Worm (Caenorhabditis elegans) whole organism, midembryonic: ENCODE data around the gene dpy-10.

Experiments
- cog-1 ChIP-seq: sonication (generic microtip); optimal IDR thresholded peaks from 2 replicates; lab custom pipeline; 2016; ENCODE audit warnings: missing genetic modification characterization, missing compliant biosample characterization
- flt-1 ChIP-seq: fragments of 200-800 bp; sonication (Bioruptor generic); IDR thresholded peaks from 2 replicates; pipeline ENCODE4 v1.3.6; 2022; ENCODE audit warnings: missing genetic modification characterization, missing compliant biosample characterization
- klf-2 ChIP-seq: fragments of 200-800 bp; sonication (Bioruptor generic); conservative IDR thresholded peaks from 2 replicates; pipeline ENCODE4 v1.3.6; 2022; ENCODE audit warnings: missing genetic modification reagents, missing genetic modification characterization, missing compliant biosample characterization
- med-1 ChIP-seq: sonication (generic microtip); optimal IDR thresholded peaks from 2 replicates; lab custom pipeline; 2017; ENCODE audit warnings: missing genetic modification characterization, mild to moderate bottlenecking, missing compliant biosample characterization, antibody characterized with exemption, missing genetic modification reagents; ENCODE audit not compliant: insufficient read depth
- ref-1 ChIP-seq: fragments of 200-800 bp; sonication (Bioruptor generic); conservative IDR thresholded peaks from 2 replicates; pipeline ENCODE4 v1.3.6; 2022; ENCODE audit warnings: missing genetic modification reagents, missing genetic modification characterization, missing compliant biosample characterization
- tab-1 ChIP-seq: fragments of 200-800 bp; sonication (Bioruptor generic); IDR thresholded peaks from 2 replicates; pipeline ENCODE4 v1.3.6; 2022; ENCODE audit warnings: missing genetic modification characterization, missing compliant biosample characterization
- ztf-23 ChIP-seq: fragments of 200-800 bp; sonication (Bioruptor generic); IDR thresholded peaks from 2 replicates; pipeline ENCODE4 v1.3.6; 2022; ENCODE audit warnings: missing genetic modification reagents, missing genetic modification characterization, missing compliant biosample characterization

ce11 chrII:6707496-6708260 is 4.3 kb downstream of the dpy-10 start:
- no peak for TF ChIP-seq flt-1 (GFP tag; lab: Robert Waterston, UW)
- no peak for TF ChIP-seq ref-1
- TF ChIP-seq cog-1 (tag; lab: Kevin White, UChicago), result no peak
- TF ChIP-seq tab-1 (GFP tag; lab: Robert Waterston, UW), result no peak
- no peak for TF ChIP-seq klf-2 (GFP tag; lab: Robert Waterston, UW)
- TF ChIP-seq ztf-23 (GFP tag; lab: Robert Waterston, UW), result no peak
- TF ChIP-seq med-1 (GFP tag; lab: Kevin White, UChicago), result no peak
